Fruit fly (Drosophila melanogaster): ENCODE results near the gene Crag.
A peak's percentile ranks its signal among the peaks of the same experiment; 100 is the strongest.

Crag gene

dm6 chrX:8592437-8593158 is 767 bp downstream of the Crag start (continued):
- TF ChIP-seq Dip2 (GFP tag; IDR thresholded peaks at IDR 0.05): no peak
- TF ChIP-seq dmrt11E (tag; optimal IDR thresholded peaks at IDR 0.05): no peak
- peak; percentile 97 for TF ChIP-seq nom (GFP tag; optimal IDR thresholded peaks at IDR 0.05)
- no peak for TF ChIP-seq sima (GFP tag; optimal IDR thresholded peaks at IDR 0.05)
- peak; percentile 35 for TF ChIP-seq Elba2 (GFP tag; optimal IDR thresholded peaks at IDR 0.05)
- peak in 1 of 2 experiments; percentile 65 for TF ChIP-seq Eip74EF (GFP tag; optimal IDR thresholded peaks at IDR 0.05)
- peak; percentile 2 for TF ChIP-seq kah (GFP tag; optimal IDR thresholded peaks at IDR 0.05)
- no peak for TF ChIP-seq BEAF-32 (GFP tag; optimal IDR thresholded peaks at IDR 0.05)
- TF ChIP-seq insv (GFP tag; optimal IDR thresholded peaks at IDR 0.05): peak; percentile 75 to 94
- TF ChIP-seq nau (GFP tag; optimal IDR thresholded peaks at IDR 0.05): no peak
- TF ChIP-seq bsh (GFP tag; optimal IDR thresholded peaks at IDR 0.05): peak in 1 of 2 experiments; percentile 50

- TF ChIP-seq Med (GFP tag) (peak; percentile 46), grau (tag; optimal IDR thresholded peaks at IDR 0.05) (peak; percentile 13), Trl (optimal IDR thresholded peaks at IDR 0.05) (no peak), Trl (GFP tag; optimal IDR thresholded peaks at IDR 0.05) (no peak), grn (GFP tag; optimal IDR thresholded peaks at IDR 0.05) (peak; percentile 55), exex (tag; optimal IDR thresholded peaks at IDR 0.05) (peak; percentile 64), pho (GFP tag; optimal IDR thresholded peaks at IDR 0.05) (no peak), Hr78 (GFP tag; optimal IDR thresholded peaks at IDR 0.05) (peak in 1 of 2 experiments; percentile 66)
Observed at dm6 chrX:8593159-8593476, 1.3 kb downstream of the Crag start.

- TF ChIP-seq BEAF-32 (GFP tag; optimal IDR thresholded peaks at IDR 0.05) (no peak), croc (GFP tag; conservative IDR thresholded peaks at IDR 0.05) (peak; percentile 45; the same call in 1 of the 3 replicates), oc (tag; optimal IDR thresholded peaks at IDR 0.05) (peak; percentile 57), MESR4 (GFP tag; optimal IDR thresholded peaks at IDR 0.05) (no peak), CG17802 (tag; optimal IDR thresholded peaks at IDR 0.05) (no peak), Ada2b (GFP tag; IDR thresholded peaks at IDR 0.05) (peak; percentile 45), jumu (GFP tag; optimal IDR thresholded peaks at IDR 0.05) (no peak), CG13775 (GFP tag; optimal IDR thresholded peaks at IDR 0.05) (peak; percentile 5), Hsf (GFP tag; optimal IDR thresholded peaks at IDR 0.05) (peak; percentile 23), tin (GFP tag; optimal IDR thresholded peaks at IDR 0.05) (peak; percentile 21), CG11695 (GFP tag; IDR thresholded peaks at IDR 0.05) (peak; percentile 86), CG14050 (GFP tag; IDR thresholded peaks at IDR 0.05) (no peak), dmrt11E (tag; optimal IDR thresholded peaks at IDR 0.05) (peak; percentile 35), org-1 (GFP tag; optimal IDR thresholded peaks at IDR 0.05) (peak; percentile 21), sim (GFP tag; IDR thresholded peaks at IDR 0.05) (peak; percentile 25; the same call in 1 of the 2 replicates), knrl (GFP tag; IDR thresholded peaks at IDR 0.05; ENCODE audit: partially characterized antibody) (no peak), da (GFP tag; optimal IDR thresholded peaks at IDR 0.05) (no peak), CG7372 (GFP tag; IDR thresholded peaks at IDR 0.05) (peak; percentile 32; the same call in 1 of the 2 replicates), CG30403 (GFP tag; optimal IDR thresholded peaks at IDR 0.05) (peak; percentile 37), dan (GFP tag; IDR thresholded peaks at IDR 0.05) (no peak), CG2120 (GFP tag; optimal IDR thresholded peaks at IDR 0.05) (peak; percentile 5), CG6689 (GFP tag; IDR thresholded peaks at IDR 0.05) (peak; percentile 20; the same call in 1 of the 2 replicates), Pdp1 (GFP tag; optimal IDR thresholded peaks at IDR 0.05) (peak in 1 of 2 experiments; percentile 14), lola (GFP tag; optimal IDR thresholded peaks at IDR 0.05) (peak in 1 of 3 experiments; percentile 23), stc (GFP tag; IDR thresholded peaks at IDR 0.05) (no peak), CG43689 (GFP tag; IDR thresholded peaks at IDR 0.05) (0 out of 2 replicates have a peak, but pooled peaks have one; percentile 12), sob (GFP tag; IDR thresholded peaks at IDR 0.05) (0 out of 2 replicates have a peak, but pooled peaks have one; percentile 22), CG15696 (tag; optimal IDR thresholded peaks at IDR 0.05) (peak; percentile 14), hb (GFP tag; IDR thresholded peaks at IDR 0.05; ENCODE audit: partially characterized antibody) (no peak)
Observed at dm6 chrX:8601165-8601564, 9.3 kb downstream of the Crag start.

All from whole organism, embryonic.